Worm (Caenorhabditis elegans) whole organism, early embryonic: ENCODE data around the gene algn-13.

Experiments used
- B0310.2 ChIP-seq: sonication (generic microtip); optimal IDR thresholded peaks from 2 replicates; lab custom pipeline; 2016; ENCODE audit warnings: mild to moderate bottlenecking, missing genetic modification characterization, missing compliant biosample characterization
- F13C5.2 ChIP-seq: sonication (generic microtip); optimal IDR thresholded peaks from 2 replicates; lab custom pipeline; 2017; ENCODE audit warnings: mild to moderate bottlenecking, missing genetic modification characterization, inconsistent platforms, missing compliant biosample characterization
- aly-1 ChIP-seq: sonication (generic microtip); optimal IDR thresholded peaks from 2 replicates; lab custom pipeline; 2016; ENCODE audit warnings: missing genetic modification characterization, missing compliant biosample characterization
- ama-1 ChIP-seq: fragments of 150-350 bp; optimal IDR thresholded peaks from 2 replicates; lab custom pipeline; 2014
- ceh-13 ChIP-seq: fragments of 200-800 bp; sonication (Bioruptor generic); optimal IDR thresholded peaks from 2 replicates; lab custom pipeline; 2018; ENCODE audit warnings: mild to moderate bottlenecking, missing genetic modification characterization, missing compliant biosample characterization
- ceh-36 ChIP-seq: sonication (generic microtip); optimal IDR thresholded peaks from 2 replicates; lab custom pipeline; 2016; ENCODE audit warnings: missing genetic modification characterization, inconsistent platforms, missing compliant biosample characterization
- ets-7 ChIP-seq: sonication (generic microtip); optimal IDR thresholded peaks from 2 replicates; lab custom pipeline; 2016; ENCODE audit warnings: missing genotype, missing genetic modification characterization, missing compliant biosample characterization
- flt-1 ChIP-seq: fragments of 200-800 bp; sonication (Bioruptor generic); IDR thresholded peaks from 2 replicates; pipeline ENCODE4 v1.3.6; 2022; ENCODE audit warnings: missing genetic modification characterization, missing compliant biosample characterization
- hmbx-1 ChIP-seq: sonication (generic microtip); optimal IDR thresholded peaks from 2 replicates; lab custom pipeline; 2016; ENCODE audit warnings: mild to moderate bottlenecking, missing genetic modification characterization, missing compliant biosample characterization
- hmg-4 ChIP-seq: fragments of 200-800 bp; sonication (Bioruptor generic); optimal IDR thresholded peaks from 2 replicates; lab custom pipeline; 2018; ENCODE audit warnings: mild to moderate bottlenecking, missing genetic modification characterization, missing compliant biosample characterization
- hnd-1 ChIP-seq: sonication (generic microtip); optimal IDR thresholded peaks from 2 replicates; lab custom pipeline; 2016; ENCODE audit warnings: missing genetic modification characterization, missing compliant biosample characterization
- pes-1 ChIP-seq: fragments of 200-800 bp; sonication (Bioruptor generic); IDR thresholded peaks from 2 replicates; pipeline ENCODE4 v1.3.6; 2022; ENCODE audit warnings: missing genetic modification reagents, missing genetic modification characterization, missing compliant biosample characterization
- scrt-1 ChIP-seq: fragments of 200-800 bp; sonication (Bioruptor generic); IDR thresholded peaks from 2 replicates; pipeline ENCODE4 v1.3.6; 2022; ENCODE audit warnings: missing genetic modification characterization, missing compliant biosample characterization
- sea-1 ChIP-seq: fragments of 200-800 bp; sonication (Bioruptor generic); conservative IDR thresholded peaks from 2 replicates; pipeline ENCODE4 v1.3.6; 2022; ENCODE audit warnings: missing genetic modification characterization, missing compliant biosample characterization
- tbx-11 ChIP-seq: fragments of 200-800 bp; sonication (Bioruptor generic); IDR thresholded peaks from 2 replicates; pipeline ENCODE4 v1.3.6; 2022; ENCODE audit warnings: missing genetic modification characterization, missing compliant biosample characterization
- tbx-37 ChIP-seq: fragments of 200-800 bp; sonication (Bioruptor generic); conservative IDR thresholded peaks from 2 replicates; pipeline ENCODE4 v1.3.6; 2022; ENCODE audit warnings: missing genetic modification reagents, missing genetic modification characterization, missing compliant biosample characterization
- tra-4 ChIP-seq: sonication (generic microtip); optimal IDR thresholded peaks from 2 replicates; lab custom pipeline; 2017; ENCODE audit warnings: missing genetic modification characterization, missing compliant biosample characterization

The algn-13 gene

DNA sequence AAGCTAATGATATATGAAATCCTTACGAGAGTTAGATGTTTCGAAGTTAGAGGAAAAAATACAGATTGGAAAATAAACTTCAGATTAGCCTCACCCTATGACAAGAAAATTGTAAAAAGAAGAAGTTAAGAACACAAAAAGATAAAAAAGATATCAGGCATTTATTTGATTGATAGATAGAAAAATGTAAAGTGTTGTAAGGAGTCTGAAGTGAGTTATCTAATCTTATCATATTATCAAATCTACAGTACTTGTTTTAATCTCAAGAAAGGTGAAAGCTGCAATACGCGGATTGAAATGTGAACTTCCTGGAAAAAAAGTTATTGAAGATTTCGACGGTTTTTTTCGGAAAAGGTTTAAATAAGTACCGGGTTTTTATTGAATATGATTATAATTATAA, 26.4 kb downstream of the algn-13 start:
- TF ChIP-seq ceh-36 (tag; lab: Kevin White, UChicago) = no peak
- TF ChIP-seq B0310.2 = no peak
- TF ChIP-seq tbx-11 (GFP tag; lab: Robert Waterston, UW) = no peak
- TF ChIP-seq tbx-37 (GFP tag; lab: Robert Waterston, UW) = no peak
- no peak for TF ChIP-seq hmbx-1 (tag; lab: Kevin White, UChicago)
- no peak for TF ChIP-seq hmg-4 (GFP tag; lab: Kevin White, UChicago)
- TF ChIP-seq aly-1 (tag; lab: Kevin White, UChicago) = no peak
- no peak for TF ChIP-seq F13C5.2 (tag; lab: Kevin White, UChicago)
- no peak for TF ChIP-seq tra-4 (tag; lab: Kevin White, UChicago)
- no peak for TF ChIP-seq sea-1 (GFP tag; lab: Robert Waterston, UW)
- TF ChIP-seq hnd-1 (tag; lab: Kevin White, UChicago) = no peak
- TF ChIP-seq ceh-13 (GFP tag; lab: Kevin White, UChicago) = no peak
- TF ChIP-seq scrt-1 (GFP tag; lab: Robert Waterston, UW) = no peak

DNA sequence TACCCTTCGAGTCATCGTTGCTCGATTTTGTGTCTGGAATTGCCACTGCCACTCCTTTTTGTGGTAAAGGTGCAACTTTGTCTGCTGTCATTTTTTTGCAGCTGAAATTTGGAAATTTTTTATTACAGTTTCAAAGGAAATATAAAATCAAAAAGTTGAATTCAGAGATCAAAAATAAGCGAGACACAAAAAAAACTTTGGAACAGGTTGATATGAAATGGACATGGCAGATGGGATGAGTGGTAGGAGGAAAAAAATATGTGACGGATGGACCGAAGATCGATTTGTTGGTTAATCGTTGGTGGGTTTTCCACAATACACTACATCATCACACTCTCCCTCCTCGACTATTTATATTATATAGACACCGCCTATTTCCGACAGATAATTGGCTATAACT, 27.2 kb downstream of the algn-13 start, which contains the start of gene R10D12.1:
R10D12.1 (minus strand) TSS at position 101 of the 400 bp plus-strand sequence.
- TF ChIP-seq tra-4 (tag; lab: Kevin White, UChicago) (no peak), sea-1 (GFP tag; lab: Robert Waterston, UW) (no peak), hnd-1 (tag; lab: Kevin White, UChicago) (no peak), B0310.2 (no peak), tbx-11 (GFP tag; lab: Robert Waterston, UW) (no peak)

DNA sequence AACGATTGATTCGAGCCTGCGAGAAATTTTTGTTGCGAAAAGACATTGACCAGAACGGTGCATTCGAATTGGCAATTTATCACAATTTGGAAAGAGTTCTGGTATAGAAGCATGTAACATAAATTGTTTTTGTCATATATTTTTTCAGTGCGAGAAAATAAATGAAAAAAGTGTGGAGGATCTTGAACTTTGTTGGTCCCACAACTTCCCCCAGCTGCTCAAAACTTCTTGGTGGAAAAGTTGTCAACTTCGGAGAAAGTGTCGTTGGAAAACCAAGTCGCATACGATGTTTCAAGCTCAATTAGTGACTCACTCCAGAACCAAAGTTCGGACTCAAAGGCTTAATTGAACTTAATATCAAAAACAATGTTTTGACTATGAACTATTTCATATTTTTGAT, 29.8 kb downstream of the algn-13 start:
- TF ChIP-seq tbx-37 (GFP tag; lab: Robert Waterston, UW) (no peak), ama-1 (lab: Kevin White, UChicago) (no peak), pes-1 (GFP tag; lab: Robert Waterston, UW) (no peak), ceh-13 (GFP tag; lab: Kevin White, UChicago) (no peak), F13C5.2 (tag; lab: Kevin White, UChicago) (no peak), flt-1 (GFP tag; lab: Robert Waterston, UW) (no peak), hnd-1 (tag; lab: Kevin White, UChicago) (no peak), B0310.2 (no peak), ets-7 (no peak), sea-1 (GFP tag; lab: Robert Waterston, UW) (no peak), tbx-11 (GFP tag; lab: Robert Waterston, UW) (no peak)

DNA sequence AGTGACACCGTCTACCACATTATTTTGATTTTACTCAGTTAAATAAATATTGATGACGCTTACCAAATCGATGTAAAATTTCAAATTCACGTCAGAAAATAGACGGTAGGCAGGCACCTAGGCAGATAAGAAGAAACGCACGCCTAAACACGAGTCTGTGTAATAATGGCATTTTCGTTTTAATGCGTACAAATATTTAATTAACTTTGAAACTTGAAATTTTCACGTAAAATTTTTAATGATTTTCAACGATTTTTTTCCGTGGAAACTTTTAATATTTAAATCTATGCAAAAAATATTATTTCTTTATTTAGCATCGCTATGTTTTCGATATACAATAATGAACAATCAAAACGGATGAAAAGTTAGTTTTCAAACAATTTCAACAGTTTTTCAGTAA, 30.6 kb downstream of the algn-13 start, which contains the start of gene C06B3.16:
C06B3.16 (plus strand) TSS at position 301 of the 400 bp plus-strand sequence.
- TF ChIP-seq tbx-11 (GFP tag; lab: Robert Waterston, UW) = no peak
- no peak for TF ChIP-seq pes-1 (GFP tag; lab: Robert Waterston, UW)
- no peak for TF ChIP-seq tra-4 (tag; lab: Kevin White, UChicago)
- TF ChIP-seq F13C5.2 (tag; lab: Kevin White, UChicago) = no peak
- no peak for TF ChIP-seq ama-1 (lab: Kevin White, UChicago)
- TF ChIP-seq aly-1 (tag; lab: Kevin White, UChicago) = no peak
- no peak for TF ChIP-seq hmbx-1 (tag; lab: Kevin White, UChicago)
- TF ChIP-seq sea-1 (GFP tag; lab: Robert Waterston, UW) = no peak
- no peak for TF ChIP-seq hmg-4 (GFP tag; lab: Kevin White, UChicago)
- TF ChIP-seq ceh-36 (tag; lab: Kevin White, UChicago) = no peak
- no peak for TF ChIP-seq tbx-37 (GFP tag; lab: Robert Waterston, UW)
- TF ChIP-seq B0310.2 = no peak

DNA sequence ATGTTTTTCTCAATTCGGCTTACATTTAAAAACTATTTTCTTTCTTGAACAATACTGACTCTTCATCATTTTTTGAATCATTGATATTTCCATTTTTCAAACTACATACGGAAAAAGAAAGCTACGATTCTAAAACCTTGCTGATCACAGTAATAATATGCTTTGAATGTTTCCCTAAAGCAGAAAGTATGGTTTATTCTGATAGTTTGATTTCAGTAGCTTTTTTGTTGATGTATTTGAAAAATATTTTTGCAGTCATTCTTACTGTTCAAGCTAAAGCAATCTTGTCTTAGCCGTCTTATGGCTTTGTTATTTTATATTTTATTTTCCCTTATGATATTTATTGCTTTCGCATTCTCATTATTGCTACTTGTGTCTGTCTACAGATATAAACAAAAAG, 32.3 kb downstream of the algn-13 start, which contains the start of gene srxa-13:
srxa-13 (plus strand) TSS at position 301 of the 400 bp plus-strand sequence.
- TF ChIP-seq aly-1 (tag; lab: Kevin White, UChicago) (no peak), tra-4 (tag; lab: Kevin White, UChicago) (no peak), ama-1 (lab: Kevin White, UChicago) (no peak), hnd-1 (tag; lab: Kevin White, UChicago) (no peak), ceh-13 (GFP tag; lab: Kevin White, UChicago) (no peak), hmbx-1 (tag; lab: Kevin White, UChicago) (no peak), F13C5.2 (tag; lab: Kevin White, UChicago) (no peak), scrt-1 (GFP tag; lab: Robert Waterston, UW) (no peak), B0310.2 (no peak), flt-1 (GFP tag; lab: Robert Waterston, UW) (no peak), tbx-11 (GFP tag; lab: Robert Waterston, UW) (no peak), tbx-37 (GFP tag; lab: Robert Waterston, UW) (no peak), sea-1 (GFP tag; lab: Robert Waterston, UW) (no peak), ceh-36 (tag; lab: Kevin White, UChicago) (no peak), ets-7 (no peak), pes-1 (GFP tag; lab: Robert Waterston, UW) (no peak), hmg-4 (GFP tag; lab: Kevin White, UChicago) (no peak)

DNA sequence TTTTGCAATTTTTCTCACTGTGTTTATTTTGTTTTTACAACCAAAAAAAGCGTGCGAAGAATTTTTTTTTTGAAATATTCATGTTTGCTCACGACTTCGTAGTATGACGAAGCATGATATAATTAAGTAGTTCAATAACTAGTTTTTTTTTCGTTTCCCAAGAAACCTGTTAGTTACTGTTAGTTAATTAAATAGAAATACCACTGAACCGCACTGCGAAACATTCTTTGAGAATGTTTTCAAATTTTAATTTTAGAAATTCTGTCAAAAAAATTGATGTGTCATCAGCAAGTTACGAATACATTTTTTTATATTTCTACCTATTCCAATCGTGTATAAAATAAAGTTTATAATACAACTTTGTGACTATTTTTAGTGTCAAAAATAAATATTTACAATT, 35.4 kb downstream of the algn-13 start, which contains the start of gene srxa-12:
srxa-12 (plus strand) TSS at position 301 of the 400 bp plus-strand sequence.
- TF ChIP-seq pes-1 (GFP tag; lab: Robert Waterston, UW) (no peak), tbx-11 (GFP tag; lab: Robert Waterston, UW) (no peak), hnd-1 (tag; lab: Kevin White, UChicago) (no peak), ets-7 (no peak), hmbx-1 (tag; lab: Kevin White, UChicago) (no peak)

DNA sequence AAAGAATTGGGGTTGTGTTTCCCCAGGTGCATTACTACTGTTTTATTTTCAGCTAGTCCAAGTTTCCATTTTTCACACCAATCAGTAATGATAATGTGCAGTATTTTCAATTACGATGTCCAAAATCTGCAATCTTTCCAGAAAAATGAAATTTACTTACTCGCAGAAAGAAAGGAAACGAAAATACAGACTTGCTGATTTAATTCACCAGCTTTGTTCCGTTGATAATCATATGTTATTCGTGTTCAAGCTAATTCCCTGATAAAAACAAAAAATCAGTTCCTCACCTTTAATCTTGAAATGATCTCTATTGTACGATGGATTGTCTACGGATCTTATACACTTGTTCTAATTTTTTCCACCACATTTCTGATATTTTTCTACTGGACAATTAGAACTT, 37.9 kb downstream of the algn-13 start, which contains the start of gene srxa-11:
srxa-11 (plus strand) TSS at position 301 of the 400 bp plus-strand sequence.
- no peak for TF ChIP-seq sea-1 (GFP tag; lab: Robert Waterston, UW)
- TF ChIP-seq ceh-36 (tag; lab: Kevin White, UChicago) = no peak
- TF ChIP-seq F13C5.2 (tag; lab: Kevin White, UChicago) = no peak
- TF ChIP-seq flt-1 (GFP tag; lab: Robert Waterston, UW) = no peak
- no peak for TF ChIP-seq ceh-13 (GFP tag; lab: Kevin White, UChicago)
- no peak for TF ChIP-seq tra-4 (tag; lab: Kevin White, UChicago)
- no peak for TF ChIP-seq tbx-37 (GFP tag; lab: Robert Waterston, UW)
- no peak for TF ChIP-seq hmbx-1 (tag; lab: Kevin White, UChicago)
